Worm (Caenorhabditis elegans) whole organism, L4 larva: Measurements from ENCODE around the gene clec-64.

Experiments used
- F37D6.2 ChIP-seq: sonication (generic microtip); optimal IDR thresholded peaks from 2 replicates; lab custom pipeline; 2016; ENCODE audit warnings: mild to moderate bottlenecking, missing genetic modification characterization, missing compliant biosample characterization
- fos-1 ChIP-seq: fragments of 150-350 bp; optimal IDR thresholded peaks from 2 replicates; lab custom pipeline; 2014; ENCODE audit warnings: missing biosample characterization, missing genetic modification characterization
- jun-1 ChIP-seq: fragments of 150-350 bp; optimal IDR thresholded peaks from 2 replicates; lab custom pipeline; 2014; ENCODE audit warnings: missing biosample characterization, missing genetic modification reagents, missing genetic modification characterization
- snpc-4 ChIP-seq: fragments of 150-350 bp; optimal IDR thresholded peaks from 2 replicates; lab custom pipeline; 2014; ENCODE audit warnings: missing biosample characterization, missing genetic modification characterization
- zag-1 ChIP-seq: fragments of 150-350 bp; optimal IDR thresholded peaks from 2 replicates; lab custom pipeline; 2014; ENCODE audit warnings: missing biosample characterization, missing genetic modification characterization

ce11 chrII:12866079-12866478, 32.0 kb upstream of the clec-64 start:
- TF ChIP-seq jun-1 (tag; lab: Kevin White, UChicago) (no peak), fos-1 (tag; lab: Kevin White, UChicago) (no peak), snpc-4 (tag; lab: Kevin White, UChicago) (no peak), F37D6.2 (tag; lab: Kevin White, UChicago) (no peak), zag-1 (no peak)
